Fruit fly (Drosophila melanogaster) whole organism, adult: Measurements from ENCODE around the gene pim.

Source experiments
- CG14711 ChIP-seq: fragments of 200-800 bp; sonication (Bioruptor generic); optimal IDR thresholded peaks from 2 replicates; lab custom pipeline; 2018; ENCODE audit warnings: missing biosample characterization, mild to moderate bottlenecking, missing genetic modification characterization, moderate library complexity
- CG1620 ChIP-seq: fragments of 200-800 bp; sonication (Bioruptor generic); optimal IDR thresholded peaks from 2 replicates; lab custom pipeline; 2016; ENCODE audit warnings: missing biosample characterization, missing genetic modification characterization
- CG33017 ChIP-seq: fragments of 200-800 bp; sonication (Bioruptor generic); optimal IDR thresholded peaks from 2 replicates; lab custom pipeline; 2018; ENCODE audit warnings: missing biosample characterization, mild to moderate bottlenecking, missing genetic modification characterization, moderate library complexity
- CG5204 ChIP-seq: fragments of 200-800 bp; sonication (Bioruptor generic); optimal IDR thresholded peaks from 2 replicates; lab custom pipeline; 2016; ENCODE audit warnings: missing biosample characterization, missing genetic modification characterization
- CG7101 ChIP-seq: fragments of 200-800 bp; sonication (Bioruptor generic); optimal IDR thresholded peaks from 2 replicates; lab custom pipeline; 2018; ENCODE audit warnings: missing biosample characterization, mild to moderate bottlenecking, missing genetic modification characterization, moderate library complexity
- Crg-1 ChIP-seq: fragments of 200-800 bp; sonication (Bioruptor generic); optimal IDR thresholded peaks from 2 replicates; lab custom pipeline; 2016; ENCODE audit warnings: missing biosample characterization, missing genetic modification characterization
- Mnt ChIP-seq: fragments of 200-800 bp; sonication (Bioruptor generic); optimal IDR thresholded peaks from 2 replicates; lab custom pipeline; 2016; ENCODE audit warnings: missing biosample characterization, mild to moderate bottlenecking, missing genetic modification characterization
- cic ChIP-seq: fragments of 200-800 bp; sonication (Bioruptor generic); optimal IDR thresholded peaks from 2 replicates; lab custom pipeline; 2017; ENCODE audit warnings: missing biosample characterization, mild to moderate bottlenecking, missing genetic modification characterization, moderate library complexity
- ovo ChIP-seq: fragments of 200-800 bp; sonication (Bioruptor generic); optimal IDR thresholded peaks from 2 replicates; lab custom pipeline; 2016; ENCODE audit warnings: missing biosample characterization, missing genetic modification characterization
- pad ChIP-seq: fragments of 200-800 bp; sonication (Bioruptor generic); optimal IDR thresholded peaks from 3 replicates; lab custom pipeline; 2017; ENCODE audit warnings: missing biosample characterization, missing genetic modification characterization, mild to moderate bottlenecking, moderate library complexity, missing genetic modification reagents
- tj ChIP-seq: fragments of 200-800 bp; sonication (Bioruptor generic); optimal IDR thresholded peaks from 3 replicates; lab custom pipeline; 2017; ENCODE audit warnings: missing biosample characterization, mild to moderate bottlenecking, missing genetic modification characterization, moderate library complexity

DNA sequence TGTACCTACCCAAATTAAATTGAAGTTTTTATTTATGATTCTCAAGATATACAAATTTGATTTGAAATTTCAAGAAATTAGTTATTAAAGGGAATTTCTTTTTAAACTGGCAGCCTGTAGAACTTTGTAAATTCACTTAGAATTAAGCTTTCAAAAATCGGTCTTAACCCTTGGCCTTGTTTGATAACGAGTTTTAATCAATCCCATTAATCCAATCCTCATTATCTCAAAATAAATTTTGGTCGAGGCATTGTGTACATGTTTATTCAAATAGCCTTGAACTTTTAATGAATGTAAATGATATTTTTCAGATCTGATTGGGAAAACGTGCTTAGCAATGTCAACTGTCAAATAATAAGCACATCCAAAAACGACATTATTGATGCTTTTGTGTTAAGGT is 22.9 kb upstream of the pim start:
- no peak for TF ChIP-seq Mnt (GFP tag; lab: Kevin White, UChicago)
- TF ChIP-seq ovo (GFP tag; lab: Kevin White, UChicago), result no peak
- TF ChIP-seq CG14711 (tag; lab: Kevin White, UChicago), result no peak
- TF ChIP-seq CG33017 (tag; lab: Kevin White, UChicago), result no peak
- no peak for TF ChIP-seq cic (GFP tag; lab: Kevin White, UChicago)
- no peak for TF ChIP-seq pad (GFP tag; lab: Kevin White, UChicago)
- TF ChIP-seq CG7101 (tag; lab: Kevin White, UChicago), result no peak
- TF ChIP-seq Crg-1 (GFP tag; lab: Kevin White, UChicago), result no peak
- TF ChIP-seq CG5204 (GFP tag; lab: Kevin White, UChicago), result no peak
- TF ChIP-seq tj (GFP tag; lab: Kevin White, UChicago), result no peak
- TF ChIP-seq CG1620 (GFP tag; lab: Kevin White, UChicago), result no peak
